Worm (Caenorhabditis elegans): ENCODE results near the gene F07G11.2.
"Not testable (repeated sequence)": the region's sequence is repeated elsewhere in the genome, so short reads cannot be mapped to it uniquely, and the experiment has no call there.

Gene F07G11.2

ce11 chrV:7341942-7342341 is 37.3 kb downstream of the F07G11.2 start, which contains the start of the genes nhr-263 and nhr-148:
nhr-263 (minus strand) TSS chrV:7342042.
nhr-148 (plus strand) TSS chrV:7342156.
- TF ChIP-seq ztf-3 (GFP tag; optimal IDR thresholded peaks at IDR 0.05) (no peak), nfyb-1 (GFP tag; IDR thresholded peaks at IDR 0.05) (no peak), cebp-1 (GFP tag; IDR thresholded peaks at IDR 0.05) (no peak), cebp-1 (tag; optimal IDR thresholded peaks at IDR 0.05) (no peak), F23B12.7 (tag; optimal IDR thresholded peaks at IDR 0.05; ENCODE audit: insufficient read depth) (no peak), F39B2.1 (GFP tag; IDR thresholded peaks at IDR 0.05) (no peak), ceh-58 (GFP tag; IDR thresholded peaks at IDR 0.05) (no peak), aptf-3 (GFP tag; IDR thresholded peaks at IDR 0.05) (no peak), mes-4 (tag; optimal IDR thresholded peaks at IDR 0.05) (no peak)

- TF ChIP-seq aptf-3 (GFP tag; IDR thresholded peaks at IDR 0.05) (no peak), madf-3 (GFP tag; IDR thresholded peaks at IDR 0.05) (no peak), sea-2 (GFP tag; IDR thresholded peaks at IDR 0.05) (no peak), attf-5 (GFP tag; optimal IDR thresholded peaks at IDR 0.05) (no peak), Y56A3A.18 (GFP tag; IDR thresholded peaks at IDR 0.05) (no peak), hlh-26 (GFP tag; conservative IDR thresholded peaks at IDR 0.05) (no peak), repo-1 (tag; optimal IDR thresholded peaks at IDR 0.05) (no peak), B0336.3 (GFP tag; IDR thresholded peaks at IDR 0.05) (no peak), T26A5.8 (tag; optimal IDR thresholded peaks at IDR 0.05) (no peak)
Measured at ce11 chrV:7343522-7343921, 38.9 kb downstream of the F07G11.2 start, which contains the start of gene srh-244. srh-244 (plus strand) TSS chrV:7343822.

- TF ChIP-seq F10E7.11 (tag; optimal IDR thresholded peaks at IDR 0.05); nhr-179 (tag; optimal IDR thresholded peaks at IDR 0.05); Y53F4B.3 (GFP tag; IDR thresholded peaks at IDR 0.05): not testable (repeated sequence)
Measured at ce11 chrV:7345494-7345893, 40.9 kb downstream of the F07G11.2 start, which contains the start of gene nhr-147. nhr-147 (plus strand) TSS chrV:7345794.

ce11 chrV:7349541-7349940 is 44.9 kb downstream of the F07G11.2 start, which contains the start of gene nhr-149:
nhr-149 (minus strand) TSS chrV:7349641.
- TF ChIP-seq T07F8.4 (tag; optimal IDR thresholded peaks at IDR 0.05) = no peak
- TF ChIP-seq unc-130 (GFP tag; optimal IDR thresholded peaks at IDR 0.05) = no peak
- no peak for TF ChIP-seq sea-2 (GFP tag; IDR thresholded peaks at IDR 0.05)
- no peak for TF ChIP-seq Y79H2A.3 (GFP tag; conservative IDR thresholded peaks at IDR 0.05)
- TF ChIP-seq rec-8 (tag; optimal IDR thresholded peaks at IDR 0.05) = no peak
- no peak for TF ChIP-seq F10E7.11 (tag; optimal IDR thresholded peaks at IDR 0.05)
- no peak for TF ChIP-seq somi-1 (GFP tag; optimal IDR thresholded peaks at IDR 0.05)
- no peak for TF ChIP-seq pbrm-1 (GFP tag; IDR thresholded peaks at IDR 0.05)
- TF ChIP-seq snpc-1.3 (tag; optimal IDR thresholded peaks at IDR 0.05; ENCODE audit: insufficient read depth) = no peak
- TF ChIP-seq egl-18 (GFP tag; IDR thresholded peaks at IDR 0.05) = no peak
- no peak for TF ChIP-seq K11D2.4 (GFP tag; IDR thresholded peaks at IDR 0.05)
- no peak for TF ChIP-seq ztf-28 (GFP tag; IDR thresholded peaks at IDR 0.05)
- no peak for TF ChIP-seq ztf-26 (tag; optimal IDR thresholded peaks at IDR 0.05)
- no peak for TF ChIP-seq madf-3 (GFP tag; IDR thresholded peaks at IDR 0.05)
- TF ChIP-seq tbp1 (GFP tag; optimal IDR thresholded peaks at IDR 0.05) = no peak
- TF ChIP-seq gei-17 (GFP tag; optimal IDR thresholded peaks at IDR 0.05) = no peak
- TF ChIP-seq Y53G8AR.9 (GFP tag; conservative IDR thresholded peaks at IDR 0.05) = no peak
- no peak for TF ChIP-seq lir-1 (GFP tag; conservative IDR thresholded peaks at IDR 0.05)
- no peak for TF ChIP-seq zfh-2 (GFP tag; conservative IDR thresholded peaks at IDR 0.05)
- no peak for TF ChIP-seq ceh-79 (tag; optimal IDR thresholded peaks at IDR 0.05)
